Worm (Caenorhabditis elegans): ENCODE data around the gene clec-218.

The clec-218 gene

DNA sequence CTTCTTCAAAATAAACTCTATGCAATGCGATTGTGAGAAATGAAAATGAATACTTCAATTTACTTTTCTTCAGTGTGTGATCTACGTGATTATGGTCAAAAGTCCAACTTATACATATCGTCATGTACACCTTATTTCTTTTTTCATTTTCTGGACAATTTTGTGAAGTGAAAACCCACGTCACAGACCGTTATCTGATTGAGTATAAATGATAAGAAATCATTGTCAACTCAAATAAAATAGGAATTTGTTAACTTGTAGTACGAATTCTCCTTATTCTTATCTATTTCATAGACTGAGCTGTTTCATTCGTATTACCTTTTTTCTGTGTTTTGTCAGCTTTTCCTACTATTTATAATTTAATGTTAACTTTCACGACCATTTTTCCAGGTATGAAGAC lies 35.7 kb upstream of the clec-218 start, which contains the start of gene asp-5:
Gene asp-5 (plus strand): TSS at position 391 of the 400 bp plus-strand sequence.
- TF ChIP-seq B0310.2 (tag; optimal IDR thresholded peaks at IDR 0.05) (no peak), ceh-36 (tag; optimal IDR thresholded peaks at IDR 0.05) (no peak), flt-1 (GFP tag; IDR thresholded peaks at IDR 0.05) (no peak), aly-1 (tag; optimal IDR thresholded peaks at IDR 0.05) (no peak), hmg-4 (GFP tag; optimal IDR thresholded peaks at IDR 0.05) (no peak), hnd-1 (tag; optimal IDR thresholded peaks at IDR 0.05) (no peak), tra-4 (tag; optimal IDR thresholded peaks at IDR 0.05) (no peak), hmbx-1 (tag; optimal IDR thresholded peaks at IDR 0.05) (no peak), ceh-13 (GFP tag; optimal IDR thresholded peaks at IDR 0.05) (no peak), tbx-11 (GFP tag; IDR thresholded peaks at IDR 0.05) (no peak), ets-7 (tag; optimal IDR thresholded peaks at IDR 0.05) (no peak), scrt-1 (GFP tag; IDR thresholded peaks at IDR 0.05) (no peak), sea-1 (GFP tag; conservative IDR thresholded peaks at IDR 0.05) (no peak), F13C5.2 (tag; optimal IDR thresholded peaks at IDR 0.05) (no peak)

DNA sequence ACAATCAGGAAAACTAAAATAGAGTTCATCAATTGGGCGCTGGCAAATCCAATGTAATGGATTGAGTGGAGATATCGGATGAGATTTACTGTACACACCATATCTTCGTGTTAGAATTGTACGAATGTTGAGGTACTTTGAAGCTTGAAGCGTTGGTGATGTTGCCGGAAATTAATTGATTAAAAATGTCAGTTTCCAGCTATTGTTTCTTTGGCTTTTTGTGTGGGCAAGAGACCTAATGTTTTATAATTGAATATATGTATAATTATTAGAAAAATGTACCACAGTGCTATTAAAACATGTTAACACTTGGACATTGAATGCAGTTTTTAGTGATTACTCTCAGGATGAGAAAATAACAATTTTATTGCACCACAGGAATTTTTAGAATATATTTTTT lies 28.9 kb upstream of the clec-218 start, which contains the start of gene str-136:
Gene str-136 (minus strand): TSS at position 101 of the 400 bp plus-strand sequence.
- no peak for TF ChIP-seq tra-4 (tag; optimal IDR thresholded peaks at IDR 0.05)
- no peak for TF ChIP-seq tbx-11 (GFP tag; IDR thresholded peaks at IDR 0.05)
- no peak for TF ChIP-seq ceh-13 (GFP tag; optimal IDR thresholded peaks at IDR 0.05)
- TF ChIP-seq hmg-4 (GFP tag; optimal IDR thresholded peaks at IDR 0.05): no peak
- no peak for TF ChIP-seq tbx-37 (GFP tag; conservative IDR thresholded peaks at IDR 0.05)
- no peak for TF ChIP-seq pes-1 (GFP tag; IDR thresholded peaks at IDR 0.05)
- no peak for TF ChIP-seq ama-1 (optimal IDR thresholded peaks at IDR 0.05)
- TF ChIP-seq hnd-1 (tag; optimal IDR thresholded peaks at IDR 0.05): no peak
- TF ChIP-seq ets-7 (tag; optimal IDR thresholded peaks at IDR 0.05): no peak
- no peak for TF ChIP-seq ceh-36 (tag; optimal IDR thresholded peaks at IDR 0.05)
- no peak for TF ChIP-seq sea-1 (GFP tag; conservative IDR thresholded peaks at IDR 0.05)
- no peak for TF ChIP-seq hmbx-1 (tag; optimal IDR thresholded peaks at IDR 0.05)
- TF ChIP-seq scrt-1 (GFP tag; IDR thresholded peaks at IDR 0.05): no peak
- no peak for TF ChIP-seq flt-1 (GFP tag; IDR thresholded peaks at IDR 0.05)
- no peak for TF ChIP-seq aly-1 (tag; optimal IDR thresholded peaks at IDR 0.05)

DNA sequence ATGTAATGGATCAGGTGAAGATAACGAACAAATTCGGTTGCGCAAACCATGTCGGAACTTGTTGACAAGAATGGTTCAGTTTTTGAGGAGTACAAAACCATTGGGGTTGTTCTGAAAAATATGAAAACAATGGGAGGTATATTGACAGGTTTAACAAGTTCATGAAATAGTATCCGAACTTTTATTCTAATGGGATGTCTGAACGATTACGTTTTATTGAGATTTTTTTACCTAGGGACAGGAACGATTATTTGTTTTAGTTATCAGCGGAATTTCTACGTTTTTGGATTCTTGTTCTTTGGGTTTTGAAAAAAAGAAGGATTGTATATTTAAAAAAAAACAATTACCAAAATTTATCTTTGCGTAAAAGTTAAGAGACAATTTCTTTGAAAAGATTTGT lies 27.0 kb upstream of the clec-218 start, which contains the start of gene str-135:
Gene str-135 (minus strand): TSS at position 101 of the 400 bp plus-strand sequence.
- no peak for TF ChIP-seq F13C5.2 (tag; optimal IDR thresholded peaks at IDR 0.05)
- no peak for TF ChIP-seq sea-1 (GFP tag; conservative IDR thresholded peaks at IDR 0.05)
- no peak for TF ChIP-seq B0310.2 (tag; optimal IDR thresholded peaks at IDR 0.05)
- TF ChIP-seq tra-4 (tag; optimal IDR thresholded peaks at IDR 0.05): no peak
- TF ChIP-seq hmg-4 (GFP tag; optimal IDR thresholded peaks at IDR 0.05): no peak
- no peak for TF ChIP-seq aly-1 (tag; optimal IDR thresholded peaks at IDR 0.05)
- TF ChIP-seq pes-1 (GFP tag; IDR thresholded peaks at IDR 0.05): no peak
- TF ChIP-seq tbx-11 (GFP tag; IDR thresholded peaks at IDR 0.05): no peak
- no peak for TF ChIP-seq tbx-37 (GFP tag; conservative IDR thresholded peaks at IDR 0.05)
- TF ChIP-seq ceh-13 (GFP tag; optimal IDR thresholded peaks at IDR 0.05): no peak
- TF ChIP-seq hnd-1 (tag; optimal IDR thresholded peaks at IDR 0.05): no peak
- no peak for TF ChIP-seq ceh-36 (tag; optimal IDR thresholded peaks at IDR 0.05)
- no peak for TF ChIP-seq scrt-1 (GFP tag; IDR thresholded peaks at IDR 0.05)

DNA sequence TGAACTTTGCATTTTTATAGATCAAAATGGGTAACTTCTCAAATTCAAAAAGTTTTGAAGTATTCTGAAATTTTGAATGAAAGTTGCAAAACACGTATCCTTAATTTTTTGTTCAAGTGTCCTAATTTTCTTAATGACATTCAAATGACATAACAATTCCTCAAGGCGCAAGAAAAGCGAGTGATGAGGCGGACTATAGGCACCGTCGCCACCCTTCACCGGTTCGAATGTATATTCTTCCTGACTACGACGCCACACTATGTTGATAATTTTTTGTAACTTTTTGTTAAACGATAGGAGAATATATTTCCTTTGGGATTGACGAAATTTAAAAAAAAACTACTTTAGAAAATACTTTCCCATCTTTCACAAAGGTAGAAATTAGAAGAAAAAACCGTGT lies 26.1 kb upstream of the clec-218 start:
- TF ChIP-seq pes-1 (GFP tag; IDR thresholded peaks at IDR 0.05) (no peak), scrt-1 (GFP tag; IDR thresholded peaks at IDR 0.05) (no peak)

DNA sequence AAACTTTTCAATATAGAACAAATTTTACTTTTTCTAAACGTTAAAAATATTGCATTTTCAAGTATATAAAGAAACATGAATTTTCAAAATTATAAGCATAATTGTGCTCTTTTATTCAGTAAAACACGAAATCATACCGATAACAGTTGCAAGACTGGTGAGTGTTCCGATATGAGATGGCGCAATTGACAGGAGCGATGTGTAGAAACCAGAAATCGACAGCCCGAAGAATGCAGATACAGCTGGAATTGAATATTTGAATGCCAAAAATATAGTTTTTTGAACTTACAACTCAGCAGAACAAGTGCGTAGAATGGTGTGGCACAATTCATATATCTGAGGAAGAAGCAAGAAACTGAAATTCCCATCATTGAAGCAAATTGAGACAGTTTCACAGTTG lies 24.8 kb upstream of the clec-218 start:
- TF ChIP-seq ceh-13 (GFP tag; optimal IDR thresholded peaks at IDR 0.05) (no peak), tbx-11 (GFP tag; IDR thresholded peaks at IDR 0.05) (no peak), ama-1 (optimal IDR thresholded peaks at IDR 0.05) (no peak), scrt-1 (GFP tag; IDR thresholded peaks at IDR 0.05) (no peak), pes-1 (GFP tag; IDR thresholded peaks at IDR 0.05) (no peak), ceh-36 (tag; optimal IDR thresholded peaks at IDR 0.05) (no peak), ets-7 (tag; optimal IDR thresholded peaks at IDR 0.05) (no peak), sea-1 (GFP tag; conservative IDR thresholded peaks at IDR 0.05) (no peak), tra-4 (tag; optimal IDR thresholded peaks at IDR 0.05) (no peak), hmg-4 (GFP tag; optimal IDR thresholded peaks at IDR 0.05) (no peak), aly-1 (tag; optimal IDR thresholded peaks at IDR 0.05) (no peak)

DNA sequence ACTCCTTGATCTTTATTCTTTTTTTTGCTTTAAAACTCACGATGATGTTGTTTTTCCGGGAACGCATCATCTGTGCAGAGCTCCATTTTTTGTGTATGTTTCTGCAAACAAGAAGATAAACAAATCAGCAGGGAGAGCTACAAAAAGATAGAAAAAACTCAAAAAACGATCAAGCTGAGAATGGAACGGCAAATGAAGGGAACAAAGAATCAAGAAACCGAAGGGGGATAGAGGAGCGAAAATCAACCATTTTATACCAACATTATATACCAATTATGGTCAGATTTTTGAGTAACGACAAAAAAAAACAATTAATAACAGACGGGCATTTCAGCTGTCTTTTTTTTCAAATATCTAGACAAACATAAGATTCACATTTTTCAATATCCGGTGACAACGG lies 22.9 kb upstream of the clec-218 start, which contains the start of gene slc-17.5:
Gene slc-17.5 (minus strand): TSS at position 101 of the 400 bp plus-strand sequence.
- TF ChIP-seq B0310.2 (tag; optimal IDR thresholded peaks at IDR 0.05): no peak

DNA sequence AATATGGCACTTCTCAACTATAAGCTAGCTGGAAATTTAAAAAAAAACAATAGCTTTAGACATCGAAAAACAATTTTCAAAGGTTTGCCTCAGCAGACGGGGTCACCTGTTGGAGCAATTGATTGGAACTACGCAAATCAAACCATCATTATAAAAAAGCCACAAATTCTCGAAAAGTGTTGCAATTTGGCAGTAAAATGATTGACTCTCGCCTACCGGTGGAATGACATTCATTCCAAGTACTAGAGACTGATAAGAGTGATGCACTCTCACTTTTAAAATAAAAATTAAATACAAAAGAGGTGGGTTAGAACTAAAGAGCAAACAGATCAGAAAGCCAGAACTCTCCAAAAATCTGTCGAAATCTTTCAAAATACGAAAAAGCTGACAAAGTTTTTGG lies 22.3 kb upstream of the clec-218 start:
- no peak for TF ChIP-seq ets-7 (tag; optimal IDR thresholded peaks at IDR 0.05)
- no peak for TF ChIP-seq ceh-13 (GFP tag; optimal IDR thresholded peaks at IDR 0.05)
- TF ChIP-seq sea-1 (GFP tag; conservative IDR thresholded peaks at IDR 0.05): no peak
- no peak for TF ChIP-seq ama-1 (optimal IDR thresholded peaks at IDR 0.05)
- TF ChIP-seq ceh-36 (tag; optimal IDR thresholded peaks at IDR 0.05): no peak

DNA sequence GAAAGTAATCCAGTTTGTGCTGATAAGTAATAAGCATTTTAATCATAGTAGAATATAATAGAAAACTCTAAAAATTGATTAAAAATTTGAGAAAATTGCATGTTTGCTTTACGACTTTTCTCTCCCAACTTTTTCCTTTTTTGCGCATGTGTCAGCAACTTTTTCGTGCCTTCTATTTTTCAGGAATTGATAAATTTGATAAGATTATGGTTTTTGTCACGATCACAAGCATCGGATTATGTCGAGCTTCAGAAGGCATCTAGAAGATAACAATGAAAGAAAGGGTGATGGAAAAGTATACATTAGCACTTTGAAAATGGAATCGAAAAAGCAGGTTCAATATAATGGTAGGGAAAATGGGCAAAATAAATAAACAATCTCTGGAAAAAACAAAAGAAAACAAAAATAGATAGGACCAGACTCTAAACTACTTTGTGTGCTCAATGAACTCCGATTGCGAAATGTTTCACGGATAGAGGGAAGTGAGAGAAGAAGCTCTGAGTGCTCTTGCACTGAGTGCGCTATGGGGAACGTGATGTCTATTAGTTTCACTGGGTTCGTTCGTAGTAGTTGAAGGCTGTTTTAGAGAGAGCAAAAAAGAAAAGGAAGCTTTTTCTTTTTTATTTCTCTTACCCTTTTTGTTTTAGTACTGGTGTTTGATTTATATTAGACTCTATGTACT lies 19.5 kb upstream of the clec-218 start:
- TF ChIP-seq tra-4 (tag; optimal IDR thresholded peaks at IDR 0.05) (no peak), flt-1 (GFP tag; IDR thresholded peaks at IDR 0.05) (no peak), B0310.2 (tag; optimal IDR thresholded peaks at IDR 0.05) (no peak), sea-1 (GFP tag; conservative IDR thresholded peaks at IDR 0.05) (no peak), tbx-37 (GFP tag; conservative IDR thresholded peaks at IDR 0.05) (no peak), hnd-1 (tag; optimal IDR thresholded peaks at IDR 0.05) (no peak), tbx-11 (GFP tag; IDR thresholded peaks at IDR 0.05) (no peak), aly-1 (tag; optimal IDR thresholded peaks at IDR 0.05) (no peak), scrt-1 (GFP tag; IDR thresholded peaks at IDR 0.05) (no peak), pes-1 (GFP tag; IDR thresholded peaks at IDR 0.05) (no peak), ceh-36 (tag; optimal IDR thresholded peaks at IDR 0.05) (no peak)
